Fruit fly (Drosophila melanogaster) whole organism, embryonic: ENCODE results near the gene Cdc37.

Experiments used
- B-H1 ChIP-seq: fragments of 200-800 bp; sonication (Bioruptor generic); IDR thresholded peaks from 3 replicates; pipeline ENCODE4 v1.3.6; 2022; ENCODE audit warnings: missing biosample characterization, missing genetic modification characterization
- CG10147 ChIP-seq: fragments of 200-800 bp; sonication (Bioruptor generic); optimal IDR thresholded peaks from 2 replicates; lab custom pipeline; 2019; ENCODE audit warnings: missing biosample characterization, mild to moderate bottlenecking, missing genetic modification characterization, moderate library complexity
- CG11247 ChIP-seq: fragments of 200-800 bp; sonication (Bioruptor generic); IDR thresholded peaks from 2 replicates; pipeline ENCODE4 v1.3.6; 2022; ENCODE audit warnings: missing biosample characterization, missing genetic modification characterization
- CG14710 ChIP-seq: fragments of 200-800 bp; sonication (Bioruptor generic); optimal IDR thresholded peaks from 3 replicates; lab custom pipeline; 2019; ENCODE audit warnings: missing biosample characterization, mild to moderate bottlenecking, missing genetic modification characterization, moderate library complexity
- CG1647 ChIP-seq: fragments of 200-800 bp; sonication (Bioruptor generic); optimal IDR thresholded peaks from 3 replicates; lab custom pipeline; 2016; ENCODE audit warnings: missing biosample characterization, missing genetic modification characterization
- CG16863 ChIP-seq: fragments of 200-800 bp; sonication (Bioruptor generic); optimal IDR thresholded peaks from 3 replicates; lab custom pipeline; 2016; ENCODE audit warnings: missing biosample characterization, missing genetic modification characterization
- CG17186 ChIP-seq: fragments of 200-800 bp; sonication (Bioruptor generic); optimal IDR thresholded peaks from 3 replicates; lab custom pipeline; 2017; ENCODE audit warnings: missing biosample characterization, missing genetic modification reagents, missing genetic modification characterization
- CG17829 ChIP-seq: fragments of 200-800 bp; optimal IDR thresholded peaks from 2 replicates; lab custom pipeline; 2019; ENCODE audit warnings: missing biosample characterization, mild to moderate bottlenecking, missing genetic modification characterization, moderate library complexity
- CG18011 ChIP-seq: fragments of 200-800 bp; sonication (Bioruptor generic); optimal IDR thresholded peaks from 2 replicates; lab custom pipeline; 2017; ENCODE audit warnings: missing biosample characterization, missing genetic modification characterization, mild to moderate bottlenecking, moderate library complexity, missing genotype
- CG2116 ChIP-seq: fragments of 200-800 bp; sonication (Bioruptor generic); optimal IDR thresholded peaks from 3 replicates; lab custom pipeline; 2018; ENCODE audit warnings: missing biosample characterization, mild to moderate bottlenecking, missing genetic modification characterization
- CG2199 ChIP-seq: fragments of 200-800 bp; sonication (Bioruptor generic); IDR thresholded peaks from 3 replicates; pipeline ENCODE4 v1.3.6; 2022; ENCODE audit warnings: missing biosample characterization, missing genetic modification characterization
- CG2202 ChIP-seq: fragments of 200-800 bp; sonication (Bioruptor generic); optimal IDR thresholded peaks from 2 replicates; lab custom pipeline; 2018; ENCODE audit warnings: missing biosample characterization, mild to moderate bottlenecking, missing genetic modification characterization
- CG2678 ChIP-seq: fragments of 200-800 bp; sonication (Bioruptor generic); optimal IDR thresholded peaks from 3 replicates; lab custom pipeline; 2019; ENCODE audit warnings: missing biosample characterization, mild to moderate bottlenecking, missing genetic modification characterization, moderate library complexity
- CG30431 ChIP-seq: fragments of 200-800 bp; sonication (Bioruptor generic); optimal IDR thresholded peaks from 2 replicates; lab custom pipeline; 2017; ENCODE audit warnings: missing biosample characterization, missing genetic modification characterization
- CG33213 ChIP-seq: fragments of 200-800 bp; sonication (Bioruptor generic); optimal IDR thresholded peaks from 3 replicates; lab custom pipeline; 2016; ENCODE audit warnings: missing biosample characterization, missing genetic modification characterization
- CG4617 ChIP-seq: fragments of 200-800 bp; sonication (Bioruptor generic); optimal IDR thresholded peaks from 3 replicates; lab custom pipeline; 2016; ENCODE audit warnings: missing biosample characterization, missing genetic modification characterization, borderline replicate concordance
- CG4820 ChIP-seq: fragments of 200-800 bp; sonication (Bioruptor generic); optimal IDR thresholded peaks from 3 replicates; lab custom pipeline; 2016; ENCODE audit warnings: missing biosample characterization, missing genetic modification characterization
- CG6654 ChIP-seq: fragments of 200-800 bp; sonication (Bioruptor generic); optimal IDR thresholded peaks from 2 replicates; lab custom pipeline; 2017; ENCODE audit warnings: missing biosample characterization, mild to moderate bottlenecking, missing genetic modification characterization
- CG6683 ChIP-seq: fragments of 200-800 bp; sonication (Bioruptor generic); optimal IDR thresholded peaks from 2 replicates; lab custom pipeline; 2017; ENCODE audit warnings: missing biosample characterization, mild to moderate bottlenecking, missing genetic modification characterization, missing genetic modification reagents
- CG6854 ChIP-seq: fragments of 200-800 bp; sonication (Bioruptor generic); optimal IDR thresholded peaks from 3 replicates; lab custom pipeline; 2017; ENCODE audit warnings: missing biosample characterization, mild to moderate bottlenecking, missing genetic modification characterization
- CG7357 ChIP-seq: fragments of 200-800 bp; sonication (Bioruptor generic); IDR thresholded peaks from 3 replicates; pipeline ENCODE4 v1.3.6; 2022; ENCODE audit warnings: missing biosample characterization, missing genetic modification characterization
- CG8388 ChIP-seq: fragments of 200-800 bp; sonication (Bioruptor generic); optimal IDR thresholded peaks from 2 replicates; lab custom pipeline; 2019; ENCODE audit warnings: missing biosample characterization, mild to moderate bottlenecking, missing genetic modification characterization, moderate library complexity
- CG9609 ChIP-seq: fragments of 200-800 bp; sonication (Bioruptor generic); optimal IDR thresholded peaks from 3 replicates; lab custom pipeline; 2016; ENCODE audit warnings: missing biosample characterization, missing genetic modification characterization
- CTCF ChIP-seq: fragments of 200-800 bp; sonication (Bioruptor generic); optimal IDR thresholded peaks from 2 replicates; lab custom pipeline; 2017; ENCODE audit warnings: missing biosample characterization, mild to moderate bottlenecking, missing genetic modification characterization, moderate library complexity
- HHEX ChIP-seq: fragments of 200-800 bp; sonication (Bioruptor generic); optimal IDR thresholded peaks from 3 replicates; lab custom pipeline; 2017; ENCODE audit warnings: missing biosample characterization, mild to moderate bottlenecking, missing genetic modification characterization, missing genetic modification reagents
- HLHmδ ChIP-seq: fragments of 200-800 bp; sonication (Bioruptor generic); optimal IDR thresholded peaks from 2 replicates; lab custom pipeline; 2018; ENCODE audit warnings: missing biosample characterization, mild to moderate bottlenecking, missing genetic modification characterization, moderate library complexity
- HmgD ChIP-seq: fragments of 200-800 bp; sonication (Bioruptor generic); optimal IDR thresholded peaks from 3 replicates; lab custom pipeline; 2016; ENCODE audit warnings: missing biosample characterization, missing genetic modification characterization
- Jarid2 ChIP-seq: fragments of 200-800 bp; sonication (Bioruptor generic); optimal IDR thresholded peaks from 3 replicates; lab custom pipeline; 2017; ENCODE audit warnings: mild to moderate bottlenecking, missing biosample characterization, missing genetic modification reagents, missing genetic modification characterization
- NC2α ChIP-seq: fragments of 200-800 bp; sonication (Bioruptor generic); optimal IDR thresholded peaks from 2 replicates; lab custom pipeline; 2016; ENCODE audit warnings: missing biosample characterization, missing genetic modification characterization
- Nf-YA ChIP-seq: fragments of 200-800 bp; sonication (Bioruptor generic); IDR thresholded peaks from 2 replicates; pipeline ENCODE4 v1.3.6; 2022; ENCODE audit warnings: missing biosample characterization, missing genetic modification characterization
- Oli ChIP-seq: fragments of 200-800 bp; sonication (Bioruptor generic); optimal IDR thresholded peaks from 2 replicates; lab custom pipeline; 2018; ENCODE audit warnings: missing biosample characterization, mild to moderate bottlenecking, missing genetic modification characterization, moderate library complexity
- Pdp1 ChIP-seq, 2 experiments: fragments of 200-800 bp; sonication (Bioruptor generic); optimal IDR thresholded peaks; 3 replicates each; lab custom pipeline; 2016; ENCODE audit warnings: missing biosample characterization in 2 of 2, missing genetic modification characterization in 2 of 2, mild to moderate bottlenecking in 1 of 2, moderate library complexity in 1 of 2
- Sin3A ChIP-seq: fragments of >200 bp; optimal IDR thresholded peaks from 2 replicates; lab custom pipeline; 2018
- cas ChIP-seq: fragments of 200-800 bp; sonication (Bioruptor generic); IDR thresholded peaks from 2 replicates; pipeline ENCODE4 v1.3.6; 2022; ENCODE audit warnings: missing biosample characterization, missing genetic modification characterization
- dati ChIP-seq: fragments of 200-800 bp; sonication (Bioruptor generic); IDR thresholded peaks from 2 replicates; pipeline ENCODE4 v1.3.6; 2022; ENCODE audit warnings: missing biosample characterization, missing genetic modification characterization
- disco-r ChIP-seq: fragments of 200-800 bp; sonication (Bioruptor generic); optimal IDR thresholded peaks from 2 replicates; lab custom pipeline; 2016; ENCODE audit warnings: missing biosample characterization, missing genetic modification characterization
- dm ChIP-seq: fragments of 200-800 bp; sonication (Bioruptor generic); optimal IDR thresholded peaks from 3 replicates; lab custom pipeline; 2016; ENCODE audit warnings: missing biosample characterization, missing genetic modification characterization
- esg ChIP-seq: fragments of 200-800 bp; sonication (Bioruptor generic); conservative IDR thresholded peaks from 2 replicates; pipeline ENCODE4 v1.3.6; 2022; ENCODE audit warnings: missing biosample characterization, missing genetic modification characterization
- fu2 ChIP-seq: fragments of 200-800 bp; sonication (Bioruptor generic); optimal IDR thresholded peaks from 2 replicates; lab custom pipeline; 2016; ENCODE audit warnings: missing biosample characterization, missing genetic modification characterization
- gcm2 ChIP-seq: fragments of 200-800 bp; sonication (Bioruptor generic); optimal IDR thresholded peaks from 2 replicates; lab custom pipeline; 2016; ENCODE audit warnings: missing biosample characterization, missing genetic modification characterization
- gsb-n ChIP-seq: fragments of 200-800 bp; sonication (Bioruptor generic); optimal IDR thresholded peaks from 3 replicates; lab custom pipeline; 2018; ENCODE audit warnings: missing biosample characterization, mild to moderate bottlenecking, missing genetic modification characterization
- hkb ChIP-seq, 2 experiments: fragments of 200-800 bp in 1 of 2; fragments of >200 bp in 1 of 2; sonication (Bioruptor generic) in 1 of 2; IDR thresholded peaks in 1 of 2; optimal IDR thresholded peaks in 1 of 2; 2 replicates each; pipeline versions ENCODE4 v1.3.6 to Lab custom; 2017 to 2022; ENCODE audit warnings: missing biosample characterization in 1 of 2, missing genetic modification characterization in 1 of 2
- inv ChIP-seq: fragments of 200-800 bp; sonication (Bioruptor generic); IDR thresholded peaks from 2 replicates; pipeline ENCODE4 v1.3.6; 2022; ENCODE audit warnings: missing biosample characterization, missing genetic modification characterization; ENCODE audit not compliant: partially characterized antibody
- jumu ChIP-seq: fragments of 200-800 bp; sonication (Bioruptor generic); optimal IDR thresholded peaks from 3 replicates; lab custom pipeline; 2016; ENCODE audit warnings: missing biosample characterization, missing genetic modification characterization
- kah ChIP-seq: fragments of 200-800 bp; sonication (Bioruptor generic); optimal IDR thresholded peaks from 2 replicates; lab custom pipeline; 2018; ENCODE audit warnings: missing biosample characterization, mild to moderate bottlenecking, missing genetic modification characterization
- kay ChIP-seq: fragments of 200-800 bp; sonication (Bioruptor generic); optimal IDR thresholded peaks from 2 replicates; lab custom pipeline; 2016; ENCODE audit warnings: missing biosample characterization, missing genetic modification characterization
- lab ChIP-seq: fragments of 200-800 bp; sonication (Bioruptor generic); optimal IDR thresholded peaks from 3 replicates; lab custom pipeline; 2017; ENCODE audit warnings: missing biosample characterization, missing genetic modification characterization, mild to moderate bottlenecking, moderate library complexity, missing genetic modification reagents
- phol ChIP-seq: fragments of 200-800 bp; sonication (Bioruptor generic); optimal IDR thresholded peaks from 3 replicates; lab custom pipeline; 2018; ENCODE audit warnings: missing biosample characterization, mild to moderate bottlenecking, missing genetic modification characterization, moderate library complexity
- sisA ChIP-seq: fragments of 200-800 bp; sonication (Bioruptor generic); IDR thresholded peaks from 2 replicates; pipeline ENCODE4 v1.3.6; 2022; ENCODE audit warnings: missing biosample characterization, missing genetic modification characterization
- stwl ChIP-seq: fragments of 200-800 bp; sonication (Bioruptor generic); optimal IDR thresholded peaks from 3 replicates; lab custom pipeline; 2018; ENCODE audit warnings: missing biosample characterization, mild to moderate bottlenecking, missing genetic modification characterization, moderate library complexity
- unpg ChIP-seq: fragments of 200-800 bp; sonication (Bioruptor generic); optimal IDR thresholded peaks from 3 replicates; lab custom pipeline; 2018; ENCODE audit warnings: missing biosample characterization, mild to moderate bottlenecking, missing genetic modification characterization, moderate library complexity
- zen2 ChIP-seq: fragments of 200-800 bp; sonication (Bioruptor generic); IDR thresholded peaks from 3 replicates; pipeline ENCODE4 v1.3.6; 2022; ENCODE audit warnings: missing biosample characterization, missing genetic modification characterization; ENCODE audit not compliant: partially characterized antibody

Cdc37 gene

DNA sequence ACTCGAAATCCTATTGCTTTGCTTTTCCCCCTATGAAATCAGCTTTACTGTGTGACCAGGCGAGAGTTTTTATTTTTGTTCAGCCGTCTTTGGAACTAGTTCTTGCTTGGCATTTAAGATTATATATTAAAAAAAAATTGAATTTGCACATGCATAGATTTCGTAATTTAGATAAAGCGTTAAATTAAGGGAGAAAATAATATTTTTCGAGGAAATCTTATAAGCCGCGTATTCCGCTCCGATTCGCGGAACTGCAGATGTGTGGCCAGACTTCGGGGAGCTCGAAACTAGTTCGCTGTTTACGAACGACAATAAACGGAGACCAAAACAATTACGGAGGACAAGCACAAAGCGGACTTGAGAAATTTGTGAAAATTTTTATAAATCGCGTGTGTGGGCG, 7.6 kb downstream of the Cdc37 start, which contains the start of the genes JTBR and CG42676 (continued):
- no peak; the same call in 2 of the 3 replicates for TF ChIP-seq zen2 (GFP tag; lab: Robert Waterston, UW)
- no peak for TF ChIP-seq CG1647 (GFP tag; lab: Kevin White, UChicago)
- no peak for TF ChIP-seq kay (GFP tag; lab: Kevin White, UChicago)
- TF ChIP-seq CG11247 (GFP tag; lab: Robert Waterston, UW), result no peak
- TF ChIP-seq CG6683 (GFP tag; lab: Kevin White, UChicago), result no peak
- no peak for TF ChIP-seq CG16863 (GFP tag; lab: Kevin White, UChicago)
- TF ChIP-seq HmgD (GFP tag; lab: Kevin White, UChicago), result no peak
- TF ChIP-seq Sin3A (lab: Kevin White, UChicago), result peak; percentile 72
- TF ChIP-seq stwl, result peak; percentile 75
- TF ChIP-seq Nf-YA, result no peak
- peak in 1 of 2 experiments; percentile 45 for TF ChIP-seq Pdp1 (GFP tag; optimal IDR thresholded peaks at IDR 0.05; lab: Kevin White, UChicago)
- TF ChIP-seq hkb (optimal IDR thresholded peaks at IDR 0.05; lab: Kevin White, UChicago), result no peak
- no peak for TF ChIP-seq hkb (GFP tag; IDR thresholded peaks at IDR 0.05; lab: Robert Waterston, UW)
- no peak for TF ChIP-seq dati
- no peak for TF ChIP-seq fu2 (GFP tag; lab: Kevin White, UChicago)
- TF ChIP-seq CG7357 (GFP tag; lab: Robert Waterston, UW), result no peak
- TF ChIP-seq B-H1, result no peak
- TF ChIP-seq CG4820 (GFP tag; lab: Kevin White, UChicago), result no peak
- TF ChIP-seq CG2202, result no peak
- peak; percentile 49 for TF ChIP-seq phol (tag; lab: Kevin White, UChicago)
- TF ChIP-seq CG30431 (GFP tag; lab: Kevin White, UChicago), result no peak
- TF ChIP-seq CG18011 (GFP tag; lab: Kevin White, UChicago), result no peak
- TF ChIP-seq CG9609 (GFP tag; lab: Kevin White, UChicago), result no peak
- peak; percentile 19 for TF ChIP-seq CG33213 (GFP tag; lab: Kevin White, UChicago)
- no peak for TF ChIP-seq CG6854 (GFP tag; lab: Kevin White, UChicago)
- TF ChIP-seq Jarid2 (GFP tag; lab: Kevin White, UChicago), result no peak
- no peak for TF ChIP-seq esg (GFP tag; lab: Robert Waterston, UW)
- TF ChIP-seq sisA, result no peak
- peak; percentile 34 for TF ChIP-seq CG2116 (GFP tag; lab: Kevin White, UChicago)
- TF ChIP-seq CG10147 (GFP tag; lab: Kevin White, UChicago), result no peak
- peak; percentile 14 for TF ChIP-seq CTCF
- TF ChIP-seq gcm2 (GFP tag; lab: Kevin White, UChicago), result no peak
- no peak for TF ChIP-seq CG2199 (GFP tag; lab: Robert Waterston, UW)
- no peak for TF ChIP-seq HHEX (GFP tag; lab: Kevin White, UChicago)
- peak; percentile 93 for TF ChIP-seq CG14710 (tag; lab: Kevin White, UChicago)
- TF ChIP-seq unpg, result no peak
- TF ChIP-seq HLHmδ, result no peak
- TF ChIP-seq inv (GFP tag; lab: Robert Waterston, UW), result peak; percentile 53; the same call in 1 of the 2 replicates
- TF ChIP-seq dm (GFP tag; lab: Kevin White, UChicago), result peak; percentile 29
- no peak for TF ChIP-seq CG6654 (GFP tag; lab: Kevin White, UChicago)
- no peak for TF ChIP-seq NC2α
- TF ChIP-seq kah (GFP tag; lab: Kevin White, UChicago), result no peak
- no peak for TF ChIP-seq CG17186 (GFP tag; lab: Kevin White, UChicago)
- TF ChIP-seq jumu, result no peak
- TF ChIP-seq gsb-n (tag; lab: Kevin White, UChicago), result no peak
- TF ChIP-seq CG8388, result no peak
- TF ChIP-seq lab, result no peak
- TF ChIP-seq CG4617 (GFP tag; lab: Kevin White, UChicago), result peak; percentile 40
- TF ChIP-seq CG17829 (tag; lab: Kevin White, UChicago), result peak; percentile 35
- no peak for TF ChIP-seq cas (GFP tag; lab: Robert Waterston, UW)
- TF ChIP-seq Oli, result no peak
- TF ChIP-seq disco-r, result no peak
- TF ChIP-seq CG2678 (tag; lab: Kevin White, UChicago), result no peak
